Worm (Caenorhabditis elegans): Measurements from ENCODE around the gene C04C3.4.

Gene C04C3.4

DNA sequence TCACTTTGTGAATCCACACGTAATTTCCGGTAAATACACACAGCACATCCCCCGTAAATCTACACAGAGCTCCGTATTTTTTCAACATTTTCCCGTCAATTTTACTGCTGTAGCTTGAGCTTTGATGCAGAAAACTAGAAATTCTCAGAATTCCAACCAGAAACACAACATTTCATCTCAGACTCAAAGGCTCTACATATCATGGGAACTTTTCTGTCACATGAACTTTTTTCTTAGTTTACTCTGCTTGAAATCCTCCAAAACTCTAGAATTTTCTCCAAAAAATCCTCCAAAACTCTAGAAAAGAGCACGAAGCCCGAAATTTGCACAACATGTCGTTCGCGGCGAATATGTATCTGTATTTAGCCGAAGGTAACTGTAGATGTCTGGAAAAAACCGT lies 30.9 kb upstream of the C04C3.4 start, which contains the start of gene Y55H10A.2:
Y55H10A.2 (plus strand) TSS at position 301 of the 400 bp plus-strand sequence.
- no peak for TF ChIP-seq blmp-1 (tag; optimal IDR thresholded peaks at IDR 0.05; ENCODE audit: insufficient read depth)
- no peak for TF ChIP-seq nhr-77 (tag; optimal IDR thresholded peaks at IDR 0.05)
- no peak for TF ChIP-seq nhr-129 (tag; optimal IDR thresholded peaks at IDR 0.05)
- TF ChIP-seq lin-11 (tag; optimal IDR thresholded peaks at IDR 0.05) = no peak
- no peak for TF ChIP-seq zag-1 (tag; optimal IDR thresholded peaks at IDR 0.05)
- no peak for TF ChIP-seq nhr-6 (tag; optimal IDR thresholded peaks at IDR 0.05)
- TF ChIP-seq sem-4 (tag; optimal IDR thresholded peaks at IDR 0.05) = no peak
- no peak for TF ChIP-seq R02D3.7 (tag; optimal IDR thresholded peaks at IDR 0.05)
- no peak for TF ChIP-seq ztf-11 (tag; optimal IDR thresholded peaks at IDR 0.05)
- TF ChIP-seq unc-62 (GFP tag; optimal IDR thresholded peaks at IDR 0.05) = no peak
- no peak for TF ChIP-seq F13H6.1 (tag; optimal IDR thresholded peaks at IDR 0.05)
- no peak for TF ChIP-seq nhr-25 (tag; optimal IDR thresholded peaks at IDR 0.05)
- no peak for TF ChIP-seq mdl-1 (tag; optimal IDR thresholded peaks at IDR 0.05)
- TF ChIP-seq nhr-12 (tag; optimal IDR thresholded peaks at IDR 0.05) = no peak
- TF ChIP-seq ztf-1 (GFP tag; conservative IDR thresholded peaks at IDR 0.05) = no peak
- no peak for TF ChIP-seq unc-39 (tag; optimal IDR thresholded peaks at IDR 0.05)
- no peak for TF ChIP-seq nhr-10 (tag; optimal IDR thresholded peaks at IDR 0.05)
- TF ChIP-seq nhr-21 (tag; optimal IDR thresholded peaks at IDR 0.05) = no peak
- no peak for TF ChIP-seq mab-5 (tag; optimal IDR thresholded peaks at IDR 0.05)

DNA sequence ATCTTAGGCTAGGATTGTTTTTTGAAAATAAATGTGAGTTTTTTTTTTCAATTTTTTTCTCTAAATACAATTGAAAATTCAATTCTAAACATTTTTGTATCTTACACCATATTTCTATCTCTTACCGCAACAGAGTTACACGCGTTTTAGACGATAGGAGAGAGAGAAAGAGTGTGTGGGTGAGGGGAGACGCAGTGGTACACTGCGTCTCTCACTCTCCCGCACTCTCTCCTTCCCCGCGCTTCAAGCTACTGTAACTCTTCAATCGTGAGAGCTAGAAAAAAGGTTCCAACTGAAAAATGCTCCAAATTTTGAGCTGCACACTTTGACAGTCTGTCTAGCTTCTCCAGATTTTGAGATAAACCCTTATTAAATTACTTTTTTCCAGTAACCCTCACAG lies 30.4 kb upstream of the C04C3.4 start:
- TF ChIP-seq alr-1 (tag; optimal IDR thresholded peaks at IDR 0.05) = no peak
- no peak for TF ChIP-seq sma-9 (GFP tag; optimal IDR thresholded peaks at IDR 0.05)
- TF ChIP-seq sma-9 (tag; optimal IDR thresholded peaks at IDR 0.05) = no peak
- TF ChIP-seq peb-1 (tag; optimal IDR thresholded peaks at IDR 0.05) = no peak
- no peak for TF ChIP-seq fos-1 (tag; optimal IDR thresholded peaks at IDR 0.05)
- no peak for TF ChIP-seq ceh-82 (tag; optimal IDR thresholded peaks at IDR 0.05)
- TF ChIP-seq R02D3.7 (tag; optimal IDR thresholded peaks at IDR 0.05) = no peak
- TF ChIP-seq lin-11 (tag; optimal IDR thresholded peaks at IDR 0.05) = no peak
- no peak for TF ChIP-seq nhr-12 (tag; optimal IDR thresholded peaks at IDR 0.05)
- no peak for TF ChIP-seq nhr-10 (tag; optimal IDR thresholded peaks at IDR 0.05)
- no peak for TF ChIP-seq nhr-23 (tag; optimal IDR thresholded peaks at IDR 0.05)
- no peak for TF ChIP-seq unc-62 (GFP tag; optimal IDR thresholded peaks at IDR 0.05)
- no peak for TF ChIP-seq dmd-4 (tag; optimal IDR thresholded peaks at IDR 0.05)
- no peak for TF ChIP-seq F13H6.1 (tag; optimal IDR thresholded peaks at IDR 0.05)
- TF ChIP-seq skn-1 (tag; optimal IDR thresholded peaks at IDR 0.05) = no peak
- no peak for TF ChIP-seq ama-1 (optimal IDR thresholded peaks at IDR 0.05)
- no peak for TF ChIP-seq aly-2 (tag; optimal IDR thresholded peaks at IDR 0.05)
- no peak for TF ChIP-seq egl-27 (tag; optimal IDR thresholded peaks at IDR 0.05)
- no peak for TF ChIP-seq zag-1 (tag; optimal IDR thresholded peaks at IDR 0.05)
- no peak for TF ChIP-seq elt-1 (tag; optimal IDR thresholded peaks at IDR 0.05)
- TF ChIP-seq lsy-2 (tag; optimal IDR thresholded peaks at IDR 0.05) = no peak

DNA sequence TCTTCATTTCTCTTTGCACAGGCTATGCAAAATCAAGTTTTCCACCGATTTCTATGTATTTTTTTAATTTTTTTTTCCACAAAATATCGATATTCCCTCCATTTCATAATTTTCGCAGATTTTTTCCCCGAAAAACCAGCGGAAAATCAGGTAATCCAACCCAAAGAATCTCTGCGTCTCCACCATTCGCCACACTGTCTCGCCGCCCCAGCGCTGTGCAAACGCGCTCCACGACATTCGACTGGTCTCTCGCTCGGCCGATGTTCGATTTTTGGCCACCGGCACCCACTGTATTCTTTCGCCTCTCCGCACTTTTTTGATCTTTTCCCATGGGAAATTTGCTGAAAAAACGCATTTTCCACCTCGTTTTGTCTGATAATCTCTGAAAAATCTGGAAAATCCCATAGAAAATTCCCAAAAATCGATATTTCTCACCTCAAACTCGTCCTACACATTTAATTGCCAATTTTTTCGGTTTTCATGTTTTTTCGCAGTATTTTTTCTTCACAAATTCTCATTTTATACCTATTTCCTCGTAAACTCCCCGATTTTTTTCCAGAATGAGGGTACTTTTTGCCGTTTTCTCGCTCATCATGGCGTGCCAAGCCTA lies 25.4 kb upstream of the C04C3.4 start, which contains the start of gene vha-19:
vha-19 (plus strand) TSS at position 560 of the 610 bp plus-strand sequence.
- TF ChIP-seq fos-1 (tag; optimal IDR thresholded peaks at IDR 0.05) (peak; percentile 8), unc-55 (GFP tag; optimal IDR thresholded peaks at IDR 0.05) (peak; percentile 34), lsy-2 (tag; optimal IDR thresholded peaks at IDR 0.05) (peak in 1 of 2 experiments; percentile 42), C34F6.9 (tag; optimal IDR thresholded peaks at IDR 0.05) (peak; percentile 11), dmd-4 (tag; optimal IDR thresholded peaks at IDR 0.05) (no peak), crh-2 (tag; optimal IDR thresholded peaks at IDR 0.05) (peak; percentile 20), R02D3.7 (tag; optimal IDR thresholded peaks at IDR 0.05) (no peak), lin-13 (GFP tag; optimal IDR thresholded peaks at IDR 0.05) (no peak), sma-3 (GFP tag; optimal IDR thresholded peaks at IDR 0.05) (no peak)

DNA sequence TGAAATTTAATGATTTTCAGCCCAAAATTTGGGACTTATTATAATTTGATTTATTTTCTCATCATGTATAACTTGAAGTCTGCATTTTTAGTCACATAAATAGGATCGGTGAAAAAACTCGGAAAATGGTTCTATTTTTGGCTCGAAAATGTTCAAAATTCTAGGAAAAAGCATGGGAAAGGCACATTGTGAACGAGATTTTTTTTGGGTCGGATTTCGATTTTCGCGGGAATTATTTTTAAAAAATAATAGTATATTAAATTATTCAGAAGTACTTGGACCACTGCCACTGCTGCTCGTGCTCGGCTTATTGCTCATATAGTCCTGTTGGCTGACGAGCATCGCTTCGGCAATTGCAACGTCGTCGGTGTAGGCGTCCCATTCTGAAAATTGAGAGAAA lies 20.8 kb upstream of the C04C3.4 start:
- no peak for TF ChIP-seq C34F6.9 (tag; optimal IDR thresholded peaks at IDR 0.05)
- no peak for TF ChIP-seq egl-27 (tag; optimal IDR thresholded peaks at IDR 0.05)
- TF ChIP-seq peb-1 (tag; optimal IDR thresholded peaks at IDR 0.05) = no peak
- no peak for TF ChIP-seq lin-39 (tag; optimal IDR thresholded peaks at IDR 0.05)
- TF ChIP-seq crh-2 (tag; optimal IDR thresholded peaks at IDR 0.05) = no peak
- no peak for TF ChIP-seq nhr-21 (tag; optimal IDR thresholded peaks at IDR 0.05)
- no peak for TF ChIP-seq ztf-4 (tag; optimal IDR thresholded peaks at IDR 0.05)
- peak; percentile 2 for TF ChIP-seq gmeb-1 (tag; optimal IDR thresholded peaks at IDR 0.05)

Data from whole organism, L2 larva.